Worm (Caenorhabditis elegans) whole organism, L4 larva: ENCODE measurements around the gene T05C3.2.

Experiments
- Y5F2A.4 ChIP-seq: fragments of 200-800 bp; sonication (Bioruptor generic); optimal IDR thresholded peaks from 2 replicates; lab custom pipeline; 2018; ENCODE audit warnings: mild to moderate bottlenecking, missing genetic modification characterization, missing compliant biosample characterization
- ZK546.5 ChIP-seq, 2 experiments: sonication (generic microtip); optimal IDR thresholded peaks; 2 replicates each; lab custom pipeline; 2017; ENCODE audit warnings: missing biosample characterization in 2 of 2, missing genetic modification characterization in 2 of 2
- aly-2 ChIP-seq: sonication (generic microtip); optimal IDR thresholded peaks from 2 replicates; lab custom pipeline; 2018; ENCODE audit warnings: missing biosample characterization, missing genetic modification characterization
- duxl-1 ChIP-seq: sonication (generic microtip); optimal IDR thresholded peaks from 2 replicates; lab custom pipeline; 2016; ENCODE audit warnings: mild to moderate bottlenecking, missing genetic modification characterization, moderate library complexity, missing compliant biosample characterization; ENCODE audit not compliant: poor library complexity
- nhr-11 ChIP-seq: fragments of 150-350 bp; optimal IDR thresholded peaks from 2 replicates; lab custom pipeline; 2014; ENCODE audit warnings: missing biosample characterization, missing genetic modification characterization
- nhr-25 ChIP-seq: sonication (generic microtip); optimal IDR thresholded peaks from 2 replicates; lab custom pipeline; 2017; ENCODE audit warnings: missing genetic modification characterization, mild to moderate bottlenecking, missing compliant biosample characterization, antibody characterized with exemption, moderate library complexity, borderline replicate concordance; ENCODE audit not compliant: insufficient read depth
- nhr-28 ChIP-seq: fragments of 150-350 bp; optimal IDR thresholded peaks from 2 replicates; lab custom pipeline; 2014; ENCODE audit warnings: missing biosample characterization, missing genetic modification characterization
- nhr-76 ChIP-seq: fragments of 150-350 bp; optimal IDR thresholded peaks from 2 replicates; lab custom pipeline; 2014; ENCODE audit warnings: missing biosample characterization, missing genetic modification characterization
- snpc-1.2 ChIP-seq: fragments of 200-800 bp; sonication (Bioruptor generic); IDR thresholded peaks from 2 replicates; pipeline ENCODE4 v1.3.6; 2022; ENCODE audit warnings: missing genetic modification reagents, missing genetic modification characterization, missing compliant biosample characterization
- snpc-4 ChIP-seq: fragments of 150-350 bp; optimal IDR thresholded peaks from 2 replicates; lab custom pipeline; 2014; ENCODE audit warnings: missing biosample characterization, missing genetic modification characterization
- tag-97 ChIP-seq: fragments of 200-800 bp; sonication (Bioruptor generic); IDR thresholded peaks from 2 replicates; pipeline ENCODE4 v1.3.6; 2022; ENCODE audit warnings: missing genetic modification characterization, missing compliant biosample characterization
- unc-62 ChIP-seq, 3 experiments: fragments of 150-350 bp in 1 of 3; sonication (generic microtip); optimal IDR thresholded peaks in 2 of 3; peaks in 1 of 3; 1 replicate in 1 of 3; 2 replicates in 2 of 3; lab custom pipeline; 2014 to 2017; ENCODE audit warnings: missing biosample characterization in 3 of 3, missing genetic modification characterization in 3 of 3, missing genetic modification reagents in 3 of 3, missing genotype in 1 of 3

ce11 chrV:5504807-5505442 lies 11.4 kb downstream of the T05C3.2 start, which contains the start of the genes dnj-19 and nhr-47:
- TF ChIP-seq nhr-76: no peak
- peak; percentile 50; the same call in 1 of the 2 replicates for TF ChIP-seq snpc-1.2
- peak in 1 of 2 experiments; percentile 98 for TF ChIP-seq unc-62 (GFP tag; optimal IDR thresholded peaks at IDR 0.05 in 1 of 2; lab: Kevin White, UChicago)
- TF ChIP-seq unc-62 (tag; optimal IDR thresholded peaks at IDR 0.05; lab: Kevin White, UChicago): no peak
- peak; percentile 83 for TF ChIP-seq nhr-28 (tag; lab: Kevin White, UChicago)
- TF ChIP-seq nhr-11: peak; percentile 83
- TF ChIP-seq nhr-25 (tag; lab: Kevin White, UChicago): peak; percentile 76
- no peak for TF ChIP-seq snpc-4
- TF ChIP-seq aly-2 (tag; lab: Kevin White, UChicago): no peak
- no peak for TF ChIP-seq ZK546.5 (tag; optimal IDR thresholded peaks at IDR 0.05; lab: Kevin White, UChicago)
- no peak for TF ChIP-seq tag-97 (GFP tag; lab: Robert Waterston, UW)
- peak; percentile 82 for TF ChIP-seq duxl-1 (tag; lab: Kevin White, UChicago)
- peak; percentile 58 for TF ChIP-seq Y5F2A.4 (GFP tag; lab: Kevin White, UChicago)
